Fruit fly (Drosophila melanogaster) whole organism, embryonic: ENCODE measurements around the gene CG15418.

Source experiments
- ATbp ChIP-seq: fragments of 200-800 bp; sonication (Bioruptor generic); optimal IDR thresholded peaks from 2 replicates; lab custom pipeline; 2017; ENCODE audit warnings: missing biosample characterization, mild to moderate bottlenecking, missing genetic modification characterization, missing genetic modification reagents
- Asciz ChIP-seq: fragments of 200-800 bp; sonication (Bioruptor generic); optimal IDR thresholded peaks from 2 replicates; lab custom pipeline; 2017; ENCODE audit warnings: missing biosample characterization, mild to moderate bottlenecking, missing genetic modification characterization, missing genetic modification reagents
- Atf-2 ChIP-seq: fragments of 200-800 bp; sonication (Bioruptor generic); optimal IDR thresholded peaks from 2 replicates; lab custom pipeline; 2016; ENCODE audit warnings: missing biosample characterization, missing genetic modification characterization
- CG10267 ChIP-seq: fragments of 200-800 bp; sonication (Bioruptor generic); optimal IDR thresholded peaks from 2 replicates; lab custom pipeline; 2018; ENCODE audit warnings: missing biosample characterization, mild to moderate bottlenecking, missing genetic modification characterization, moderate library complexity
- CG12071 ChIP-seq: fragments of 200-800 bp; sonication (Bioruptor generic); optimal IDR thresholded peaks from 3 replicates; lab custom pipeline; 2018; ENCODE audit warnings: missing biosample characterization, mild to moderate bottlenecking, missing genetic modification characterization
- CG12391 ChIP-seq: fragments of 200-800 bp; sonication (Bioruptor generic); optimal IDR thresholded peaks from 3 replicates; lab custom pipeline; 2018; ENCODE audit warnings: missing biosample characterization, mild to moderate bottlenecking, missing genetic modification characterization, moderate library complexity
- CG13424 ChIP-seq: fragments of 200-800 bp; sonication (Bioruptor generic); optimal IDR thresholded peaks from 2 replicates; lab custom pipeline; 2019; ENCODE audit warnings: missing biosample characterization, mild to moderate bottlenecking, missing genetic modification characterization, moderate library complexity
- CG15514 ChIP-seq: fragments of 200-800 bp; sonication (Bioruptor generic); optimal IDR thresholded peaks from 3 replicates; lab custom pipeline; 2017; ENCODE audit warnings: missing biosample characterization, missing genetic modification characterization, mild to moderate bottlenecking, moderate library complexity, missing genetic modification reagents
- CG17328 ChIP-seq: fragments of 200-800 bp; sonication (Bioruptor generic); IDR thresholded peaks from 2 replicates; pipeline ENCODE4 v1.3.6; 2022; ENCODE audit warnings: missing biosample characterization, missing genetic modification characterization
- CG18262 ChIP-seq: fragments of 200-800 bp; optimal IDR thresholded peaks from 3 replicates; lab custom pipeline; 2019; ENCODE audit warnings: missing biosample characterization, mild to moderate bottlenecking, missing genetic modification characterization, moderate library complexity
- CG2199 ChIP-seq: fragments of 200-800 bp; sonication (Bioruptor generic); IDR thresholded peaks from 3 replicates; pipeline ENCODE4 v1.3.6; 2022; ENCODE audit warnings: missing biosample characterization, missing genetic modification characterization
- CG2678 ChIP-seq: fragments of 200-800 bp; sonication (Bioruptor generic); optimal IDR thresholded peaks from 3 replicates; lab custom pipeline; 2019; ENCODE audit warnings: missing biosample characterization, mild to moderate bottlenecking, missing genetic modification characterization, moderate library complexity
- CG30403 ChIP-seq: fragments of 200-800 bp; sonication (Bioruptor generic); optimal IDR thresholded peaks from 3 replicates; lab custom pipeline; 2016; ENCODE audit warnings: missing biosample characterization, missing genetic modification characterization
- CG31388 ChIP-seq: fragments of 200-800 bp; sonication (Bioruptor generic); optimal IDR thresholded peaks from 2 replicates; lab custom pipeline; 2016; ENCODE audit warnings: missing biosample characterization, missing genetic modification characterization
- CG31441 ChIP-seq: fragments of 200-800 bp; sonication (Bioruptor generic); IDR thresholded peaks from 2 replicates; pipeline ENCODE4 v1.3.6; 2022; ENCODE audit warnings: missing biosample characterization, missing genetic modification characterization
- CG34224 ChIP-seq: fragments of 200-800 bp; sonication (Bioruptor generic); IDR thresholded peaks from 3 replicates; pipeline ENCODE4 v1.3.6; 2022; ENCODE audit warnings: missing biosample characterization, missing genetic modification characterization; ENCODE audit not compliant: partially characterized antibody
- CG42726 ChIP-seq: fragments of 200-800 bp; sonication (Bioruptor generic); IDR thresholded peaks from 2 replicates; pipeline ENCODE4 v1.3.6; 2022; ENCODE audit warnings: missing biosample characterization, missing genetic modification characterization; ENCODE audit not compliant: partially characterized antibody
- CG4360 ChIP-seq: fragments of 200-800 bp; sonication (Bioruptor generic); IDR thresholded peaks from 2 replicates; pipeline ENCODE4 v1.3.6; 2022; ENCODE audit warnings: missing biosample characterization, missing genetic modification characterization
- CG4424 ChIP-seq: fragments of 200-800 bp; sonication (Bioruptor generic); optimal IDR thresholded peaks from 3 replicates; lab custom pipeline; 2016; ENCODE audit warnings: missing biosample characterization, missing genetic modification characterization
- D19B ChIP-seq: fragments of 200-800 bp; sonication (Bioruptor generic); optimal IDR thresholded peaks from 2 replicates; lab custom pipeline; 2017; ENCODE audit warnings: missing biosample characterization, mild to moderate bottlenecking, missing genetic modification characterization
- Dip3 ChIP-seq: fragments of 200-800 bp; sonication (Bioruptor generic); optimal IDR thresholded peaks from 3 replicates; lab custom pipeline; 2016; ENCODE audit warnings: missing biosample characterization, missing genetic modification characterization
- Drgx ChIP-seq: fragments of 200-800 bp; sonication (Bioruptor generic); IDR thresholded peaks from 2 replicates; pipeline ENCODE4 v1.3.6; 2022; ENCODE audit warnings: missing biosample characterization, missing genetic modification characterization
- Fer2 ChIP-seq: fragments of 200-800 bp; sonication (Bioruptor generic); optimal IDR thresholded peaks from 2 replicates; lab custom pipeline; 2018; ENCODE audit warnings: missing biosample characterization, mild to moderate bottlenecking, missing genetic modification characterization, moderate library complexity
- Gug ChIP-seq: fragments of 200-800 bp; sonication (Bioruptor generic); IDR thresholded peaks from 4 replicates; pipeline ENCODE4 v1.3.6; 2022; ENCODE audit warnings: missing biosample characterization, missing genetic modification characterization
- MBD-R2 ChIP-seq: fragments of 200-800 bp; sonication (Bioruptor generic); IDR thresholded peaks from 2 replicates; pipeline ENCODE4 v1.3.6; 2022; ENCODE audit warnings: missing biosample characterization, missing genetic modification characterization
- Ptx1 ChIP-seq: fragments of 200-800 bp; sonication (Bioruptor generic); IDR thresholded peaks from 2 replicates; pipeline ENCODE4 v1.3.6; 2022; ENCODE audit warnings: missing biosample characterization, missing genetic modification characterization
- Sry-δ ChIP-seq: fragments of 200-800 bp; sonication (Bioruptor generic); optimal IDR thresholded peaks from 2 replicates; lab custom pipeline; 2016; ENCODE audit warnings: missing biosample characterization, missing genetic modification characterization
- Xbp1 ChIP-seq: fragments of 200-800 bp; sonication (Bioruptor generic); optimal IDR thresholded peaks from 3 replicates; lab custom pipeline; 2016; ENCODE audit warnings: missing biosample characterization, mild to moderate bottlenecking, missing genetic modification characterization
- Xrp1 ChIP-seq: fragments of 200-800 bp; sonication (Bioruptor generic); IDR thresholded peaks from 2 replicates; pipeline ENCODE4 v1.3.6; 2022; ENCODE audit warnings: missing biosample characterization, missing genetic modification characterization
- bsh ChIP-seq, 2 experiments: fragments of 200-800 bp; sonication (Bioruptor generic); optimal IDR thresholded peaks; 2 replicates each; lab custom pipeline; 2017 to 2018; ENCODE audit warnings: mild to moderate bottlenecking in 2 of 2, missing biosample characterization in 2 of 2, missing genetic modification characterization in 2 of 2, moderate library complexity in 1 of 2
- caup ChIP-seq: fragments of 200-800 bp; sonication (Bioruptor generic); optimal IDR thresholded peaks from 3 replicates; lab custom pipeline; 2017; ENCODE audit warnings: missing biosample characterization, mild to moderate bottlenecking, missing genetic modification characterization, moderate library complexity; ENCODE audit not compliant: severe bottlenecking
- crol ChIP-seq: fragments of 200-800 bp; sonication (Bioruptor generic); IDR thresholded peaks from 2 replicates; pipeline ENCODE4 v1.3.6; 2022; ENCODE audit warnings: missing biosample characterization, missing genetic modification characterization
- dm ChIP-seq: fragments of 200-800 bp; sonication (Bioruptor generic); optimal IDR thresholded peaks from 3 replicates; lab custom pipeline; 2016; ENCODE audit warnings: missing biosample characterization, missing genetic modification characterization
- fd96Cb ChIP-seq: fragments of 200-800 bp; sonication (Bioruptor generic); optimal IDR thresholded peaks from 2 replicates; lab custom pipeline; 2018; ENCODE audit warnings: missing biosample characterization, mild to moderate bottlenecking, missing genetic modification characterization, moderate library complexity
- fu2 ChIP-seq: fragments of 200-800 bp; sonication (Bioruptor generic); optimal IDR thresholded peaks from 2 replicates; lab custom pipeline; 2016; ENCODE audit warnings: missing biosample characterization, missing genetic modification characterization
- grau ChIP-seq: fragments of 200-800 bp; optimal IDR thresholded peaks from 3 replicates; lab custom pipeline; 2019; ENCODE audit warnings: missing biosample characterization, mild to moderate bottlenecking, missing genetic modification characterization, moderate library complexity
- jing ChIP-seq: fragments of 200-800 bp; sonication (Bioruptor generic); optimal IDR thresholded peaks from 2 replicates; lab custom pipeline; 2018; ENCODE audit warnings: missing biosample characterization, mild to moderate bottlenecking, missing genetic modification characterization
- kay ChIP-seq: fragments of 200-800 bp; sonication (Bioruptor generic); optimal IDR thresholded peaks from 2 replicates; lab custom pipeline; 2016; ENCODE audit warnings: missing biosample characterization, missing genetic modification characterization
- lov ChIP-seq, 2 experiments: fragments of 200-800 bp in 1 of 2; fragments of >200 bp in 1 of 2; sonication (Bioruptor generic) in 1 of 2; IDR thresholded peaks in 1 of 2; optimal IDR thresholded peaks in 1 of 2; 2 replicates in 1 of 2; 3 replicates in 1 of 2; pipeline versions ENCODE4 v1.3.6 to Lab custom; 2017 to 2022; ENCODE audit warnings: missing biosample characterization in 1 of 2, missing genetic modification characterization in 1 of 2
- nmo ChIP-seq: fragments of 200-800 bp; sonication (Bioruptor generic); optimal IDR thresholded peaks from 2 replicates; lab custom pipeline; 2018; ENCODE audit warnings: missing biosample characterization, mild to moderate bottlenecking, missing genetic modification characterization, moderate library complexity
- odd ChIP-seq: fragments of 200-800 bp; sonication (Bioruptor generic); optimal IDR thresholded peaks from 2 replicates; lab custom pipeline; 2017; ENCODE audit warnings: missing biosample characterization, mild to moderate bottlenecking, missing genetic modification characterization
- phol ChIP-seq: fragments of 200-800 bp; sonication (Bioruptor generic); optimal IDR thresholded peaks from 3 replicates; lab custom pipeline; 2018; ENCODE audit warnings: missing biosample characterization, mild to moderate bottlenecking, missing genetic modification characterization, moderate library complexity
- run ChIP-seq: fragments of 200-800 bp; sonication (Bioruptor generic); optimal IDR thresholded peaks from 3 replicates; lab custom pipeline; 2018; ENCODE audit warnings: missing biosample characterization, mild to moderate bottlenecking, missing genetic modification characterization
- schlank ChIP-seq: fragments of 200-800 bp; sonication (Bioruptor generic); optimal IDR thresholded peaks from 2 replicates; lab custom pipeline; 2018; ENCODE audit warnings: missing biosample characterization, mild to moderate bottlenecking, missing genetic modification characterization
- sd ChIP-seq: fragments of 200-800 bp; sonication (Bioruptor generic); optimal IDR thresholded peaks from 3 replicates; lab custom pipeline; 2018; ENCODE audit warnings: missing biosample characterization, mild to moderate bottlenecking, missing genetic modification characterization, moderate library complexity
- ttk ChIP-seq: fragments of 200-800 bp; sonication (Bioruptor generic); IDR thresholded peaks from 2 replicates; pipeline ENCODE4 v2.1.2; 2022; ENCODE audit warnings: missing biosample characterization, missing genetic modification characterization
- tup ChIP-seq: fragments of 200-800 bp; sonication (Bioruptor generic); optimal IDR thresholded peaks from 2 replicates; lab custom pipeline; 2016; ENCODE audit warnings: missing biosample characterization, mild to moderate bottlenecking, missing genetic modification characterization, moderate library complexity

The CG15418 gene

dm6 chr2L:3575679-3576442 is 45.6 kb downstream of the CG15418 start, which contains the start of gene CG43815:
TSS of gene CG43815 (plus strand) at chr2L:3576210.
- TF ChIP-seq tup (GFP tag; lab: Kevin White, UChicago) = no peak
- no peak for TF ChIP-seq D19B
- peak; percentile 14 for TF ChIP-seq CG4424
- no peak for TF ChIP-seq ttk
- no peak for TF ChIP-seq fd96Cb (tag; lab: Kevin White, UChicago)
- TF ChIP-seq Atf-2 (GFP tag; lab: Kevin White, UChicago) = no peak
- TF ChIP-seq CG12391 (tag; lab: Kevin White, UChicago) = peak; percentile 17
- TF ChIP-seq ATbp (GFP tag; lab: Kevin White, UChicago) = peak; percentile 51
- no peak for TF ChIP-seq dm (GFP tag; lab: Kevin White, UChicago)
- no peak for TF ChIP-seq MBD-R2 (GFP tag; lab: Robert Waterston, UW)
- TF ChIP-seq Asciz = no peak
- TF ChIP-seq CG15514 (GFP tag; lab: Kevin White, UChicago) = no peak
- TF ChIP-seq CG2199 = no peak
- no peak for TF ChIP-seq Sry-δ
- TF ChIP-seq CG31388 (GFP tag; lab: Kevin White, UChicago) = no peak
- no peak for TF ChIP-seq lov (optimal IDR thresholded peaks at IDR 0.05; lab: Kevin White, UChicago)
- no peak for TF ChIP-seq lov (GFP tag; IDR thresholded peaks at IDR 0.05; lab: Robert Waterston, UW)
- peak; percentile 32 for TF ChIP-seq CG18262
- no peak for TF ChIP-seq schlank (tag; lab: Kevin White, UChicago)
- no peak for TF ChIP-seq CG4360 (GFP tag; lab: Robert Waterston, UW)
- no peak for TF ChIP-seq Gug
- no peak for TF ChIP-seq Dip3 (GFP tag; lab: Kevin White, UChicago)
- TF ChIP-seq Ptx1 (GFP tag; lab: Robert Waterston, UW) = 0 out of 2 replicates have a peak, but pooled peaks have one; percentile 14
- no peak for TF ChIP-seq CG34224 (GFP tag; lab: Robert Waterston, UW)
- TF ChIP-seq Xbp1 = peak; percentile 3
- TF ChIP-seq bsh (GFP tag; optimal IDR thresholded peaks at IDR 0.05; lab: Kevin White, UChicago) = peak in 1 of 2 experiments; percentile 25
- TF ChIP-seq CG17328 (GFP tag; lab: Robert Waterston, UW) = peak; percentile 37; the same call in 1 of the 2 replicates
- no peak for TF ChIP-seq kay
- TF ChIP-seq fu2 (GFP tag; lab: Kevin White, UChicago) = no peak
- 0 out of 2 replicates have a peak, but pooled peaks have one; percentile 21 for TF ChIP-seq crol (GFP tag; lab: Robert Waterston, UW)
- TF ChIP-seq CG12071 = peak; percentile 7
- peak; percentile 17 for TF ChIP-seq CG10267
- no peak for TF ChIP-seq sd (tag; lab: Kevin White, UChicago)
- TF ChIP-seq phol = peak; percentile 20
- TF ChIP-seq CG13424 (tag; lab: Kevin White, UChicago) = no peak
- peak; percentile 22 for TF ChIP-seq CG30403 (GFP tag; lab: Kevin White, UChicago)
- no peak for TF ChIP-seq Drgx (GFP tag; lab: Robert Waterston, UW)
- TF ChIP-seq run = no peak
- peak; percentile 12 for TF ChIP-seq grau (tag; lab: Kevin White, UChicago)
- no peak for TF ChIP-seq caup (GFP tag; lab: Kevin White, UChicago)
- TF ChIP-seq CG42726 (GFP tag; lab: Robert Waterston, UW) = no peak
- no peak for TF ChIP-seq jing (GFP tag; lab: Kevin White, UChicago)
- TF ChIP-seq Fer2 = no peak
- peak; percentile 42 for TF ChIP-seq nmo (GFP tag; lab: Kevin White, UChicago)
- no peak for TF ChIP-seq CG2678
- TF ChIP-seq Xrp1 (GFP tag; lab: Robert Waterston, UW) = peak; percentile 33; the same call in 1 of the 2 replicates
- peak; percentile 3 for TF ChIP-seq odd (GFP tag; lab: Kevin White, UChicago)
- TF ChIP-seq CG31441 (GFP tag; lab: Robert Waterston, UW) = 0 out of 2 replicates have a peak, but pooled peaks have one; percentile 16
